Worm (Caenorhabditis elegans) whole organism, early embryonic: ENCODE results near the gene ubc-6.
"Not testable (repeated sequence)": the region's sequence is repeated elsewhere in the genome, so short reads cannot be mapped to it uniquely, and the experiment has no call there.

ENCODE experiments used
- B0310.2 ChIP-seq: sonication (generic microtip); optimal IDR thresholded peaks from 2 replicates; lab custom pipeline; 2016; ENCODE audit warnings: mild to moderate bottlenecking, missing genetic modification characterization, missing compliant biosample characterization
- F13C5.2 ChIP-seq: sonication (generic microtip); optimal IDR thresholded peaks from 2 replicates; lab custom pipeline; 2017; ENCODE audit warnings: mild to moderate bottlenecking, missing genetic modification characterization, inconsistent platforms, missing compliant biosample characterization
- aly-1 ChIP-seq: sonication (generic microtip); optimal IDR thresholded peaks from 2 replicates; lab custom pipeline; 2016; ENCODE audit warnings: missing genetic modification characterization, missing compliant biosample characterization
- ama-1 ChIP-seq: fragments of 150-350 bp; optimal IDR thresholded peaks from 2 replicates; lab custom pipeline; 2014
- ceh-13 ChIP-seq: fragments of 200-800 bp; sonication (Bioruptor generic); optimal IDR thresholded peaks from 2 replicates; lab custom pipeline; 2018; ENCODE audit warnings: mild to moderate bottlenecking, missing genetic modification characterization, missing compliant biosample characterization
- ceh-36 ChIP-seq: sonication (generic microtip); optimal IDR thresholded peaks from 2 replicates; lab custom pipeline; 2016; ENCODE audit warnings: missing genetic modification characterization, inconsistent platforms, missing compliant biosample characterization
- ets-7 ChIP-seq: sonication (generic microtip); optimal IDR thresholded peaks from 2 replicates; lab custom pipeline; 2016; ENCODE audit warnings: missing genotype, missing genetic modification characterization, missing compliant biosample characterization
- flt-1 ChIP-seq: fragments of 200-800 bp; sonication (Bioruptor generic); IDR thresholded peaks from 2 replicates; pipeline ENCODE4 v1.3.6; 2022; ENCODE audit warnings: missing genetic modification characterization, missing compliant biosample characterization
- hmbx-1 ChIP-seq: sonication (generic microtip); optimal IDR thresholded peaks from 2 replicates; lab custom pipeline; 2016; ENCODE audit warnings: mild to moderate bottlenecking, missing genetic modification characterization, missing compliant biosample characterization
- hmg-4 ChIP-seq: fragments of 200-800 bp; sonication (Bioruptor generic); optimal IDR thresholded peaks from 2 replicates; lab custom pipeline; 2018; ENCODE audit warnings: mild to moderate bottlenecking, missing genetic modification characterization, missing compliant biosample characterization
- hnd-1 ChIP-seq: sonication (generic microtip); optimal IDR thresholded peaks from 2 replicates; lab custom pipeline; 2016; ENCODE audit warnings: missing genetic modification characterization, missing compliant biosample characterization
- pes-1 ChIP-seq: fragments of 200-800 bp; sonication (Bioruptor generic); IDR thresholded peaks from 2 replicates; pipeline ENCODE4 v1.3.6; 2022; ENCODE audit warnings: missing genetic modification reagents, missing genetic modification characterization, missing compliant biosample characterization
- scrt-1 ChIP-seq: fragments of 200-800 bp; sonication (Bioruptor generic); IDR thresholded peaks from 2 replicates; pipeline ENCODE4 v1.3.6; 2022; ENCODE audit warnings: missing genetic modification characterization, missing compliant biosample characterization
- sea-1 ChIP-seq: fragments of 200-800 bp; sonication (Bioruptor generic); conservative IDR thresholded peaks from 2 replicates; pipeline ENCODE4 v1.3.6; 2022; ENCODE audit warnings: missing genetic modification characterization, missing compliant biosample characterization
- tbx-11 ChIP-seq: fragments of 200-800 bp; sonication (Bioruptor generic); IDR thresholded peaks from 2 replicates; pipeline ENCODE4 v1.3.6; 2022; ENCODE audit warnings: missing genetic modification characterization, missing compliant biosample characterization
- tbx-37 ChIP-seq: fragments of 200-800 bp; sonication (Bioruptor generic); conservative IDR thresholded peaks from 2 replicates; pipeline ENCODE4 v1.3.6; 2022; ENCODE audit warnings: missing genetic modification reagents, missing genetic modification characterization, missing compliant biosample characterization
- tra-4 ChIP-seq: sonication (generic microtip); optimal IDR thresholded peaks from 2 replicates; lab custom pipeline; 2017; ENCODE audit warnings: missing genetic modification characterization, missing compliant biosample characterization

The ubc-6 gene

DNA sequence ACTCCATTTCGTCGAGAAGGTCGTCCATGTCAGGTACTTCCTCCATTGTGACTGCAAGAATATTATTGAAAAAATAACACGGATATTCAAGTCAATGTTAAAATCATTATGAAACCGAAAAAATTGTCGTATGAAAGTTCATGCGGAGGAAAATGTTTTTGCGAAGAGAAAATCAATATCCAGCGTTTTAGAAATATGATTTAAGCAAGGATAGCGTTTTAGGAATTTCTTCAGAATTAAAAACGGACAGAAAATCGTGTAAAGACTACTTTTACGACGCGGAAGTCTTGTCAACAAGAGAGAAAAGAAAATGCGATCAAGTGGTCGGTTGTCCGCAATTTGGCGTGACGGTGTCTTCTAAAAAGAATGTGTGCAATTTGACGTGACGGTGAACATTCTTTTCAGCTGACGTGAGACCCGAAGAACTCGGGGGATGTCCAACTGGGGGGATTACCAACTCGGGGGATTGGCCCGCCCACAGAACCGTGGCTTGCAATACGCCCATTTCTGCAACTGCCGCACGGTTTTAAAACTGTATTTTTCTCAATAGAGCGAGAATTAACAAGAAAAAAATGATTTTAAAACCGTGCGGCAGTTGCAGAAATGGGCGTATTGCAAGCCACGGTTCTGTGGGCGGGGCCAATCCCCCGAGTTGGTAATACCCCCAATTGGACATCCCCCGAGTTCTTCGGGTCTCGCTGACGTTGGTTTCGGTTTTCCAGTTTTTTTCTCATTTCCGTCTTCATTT lies at the start of gene ubc-6, which contains the start of gene aka-1:
Gene ubc-6, plus strand, starts transcription at position 701 of the 748 bp plus-strand sequence.
Gene aka-1, minus strand, starts transcription at position 51 of the 748 bp plus-strand sequence.
- TF ChIP-seq tbx-37 (GFP tag; lab: Robert Waterston, UW) (peak; percentile 44; the same call in 1 of the 2 replicates), hmbx-1 (tag; lab: Kevin White, UChicago) (no peak), ceh-36 (tag; lab: Kevin White, UChicago) (peak; percentile 17), ama-1 (lab: Kevin White, UChicago) (no peak), hnd-1 (no peak), ets-7 (tag; lab: Kevin White, UChicago) (peak; percentile 34), flt-1 (no peak), F13C5.2 (tag; lab: Kevin White, UChicago) (peak; percentile 25), pes-1 (GFP tag; lab: Robert Waterston, UW) (peak; percentile 62; the same call in 1 of the 2 replicates), scrt-1 (GFP tag; lab: Robert Waterston, UW) (peak; percentile 29; the same call in 1 of the 2 replicates), ceh-13 (no peak), sea-1 (peak; percentile 81)

DNA sequence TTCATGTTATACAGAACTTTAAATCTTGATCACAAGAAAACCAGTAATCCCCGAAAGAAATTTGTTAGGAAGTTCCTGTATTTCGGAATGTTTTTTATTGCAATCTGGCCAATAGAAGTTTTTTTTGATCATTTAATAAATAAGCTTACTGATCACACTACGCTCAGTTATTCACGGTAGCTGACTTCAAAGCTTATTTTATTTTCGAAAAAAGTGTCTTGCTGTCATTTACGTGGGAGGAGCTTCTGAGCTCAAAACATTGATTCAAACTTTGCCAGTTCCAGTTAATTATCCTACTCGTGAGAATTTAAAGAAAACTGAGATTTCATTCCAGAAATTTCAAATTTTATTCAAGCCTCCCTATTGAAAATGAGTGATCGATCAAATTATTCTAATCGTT lies 46.7 kb upstream of the ubc-6 start, which contains the start of gene srd-54:
Gene srd-54, plus strand, starts transcription at position 301 of the 400 bp plus-strand sequence.
- TF ChIP-seq ceh-36 (tag; lab: Kevin White, UChicago): no peak
- TF ChIP-seq tbx-11 (GFP tag; lab: Robert Waterston, UW): no peak
- no peak for TF ChIP-seq F13C5.2 (tag; lab: Kevin White, UChicago)
- TF ChIP-seq sea-1: no peak
- TF ChIP-seq hmbx-1 (tag; lab: Kevin White, UChicago): no peak
- no peak for TF ChIP-seq ama-1 (lab: Kevin White, UChicago)
- no peak for TF ChIP-seq pes-1 (GFP tag; lab: Robert Waterston, UW)
- no peak for TF ChIP-seq ceh-13
- TF ChIP-seq aly-1: no peak
- no peak for TF ChIP-seq hmg-4 (GFP tag; lab: Kevin White, UChicago)
- no peak for TF ChIP-seq ets-7 (tag; lab: Kevin White, UChicago)
- no peak for TF ChIP-seq B0310.2 (tag; lab: Kevin White, UChicago)
- no peak for TF ChIP-seq tbx-37 (GFP tag; lab: Robert Waterston, UW)
- TF ChIP-seq hnd-1: no peak

DNA sequence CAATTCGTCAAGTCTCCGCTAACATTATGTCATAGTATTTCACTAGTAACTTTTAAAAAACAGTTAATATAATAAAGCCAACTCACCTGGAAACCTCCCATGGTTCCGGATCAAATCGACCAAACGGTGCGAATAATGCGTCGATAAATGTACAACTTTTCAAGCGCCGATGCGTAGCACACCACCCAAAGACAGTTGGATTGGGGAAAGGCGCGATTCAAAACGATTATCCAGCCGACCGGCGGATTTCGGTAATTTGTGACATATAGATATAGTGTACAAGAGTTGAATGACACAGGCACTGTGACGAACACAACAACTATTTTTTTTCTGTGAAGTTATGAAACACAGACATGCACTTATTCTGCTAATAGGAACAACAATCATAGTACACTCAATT lies 44.8 kb upstream of the ubc-6 start, which contains the start of gene kcc-3:
Gene kcc-3, minus strand, starts transcription at position 101 of the 400 bp plus-strand sequence.
- TF ChIP-seq ets-7 (tag; lab: Kevin White, UChicago) (no peak), sea-1 (no peak), ama-1 (lab: Kevin White, UChicago) (no peak), tbx-37 (GFP tag; lab: Robert Waterston, UW) (no peak), ceh-36 (tag; lab: Kevin White, UChicago) (no peak), pes-1 (GFP tag; lab: Robert Waterston, UW) (no peak), B0310.2 (tag; lab: Kevin White, UChicago) (no peak), hnd-1 (no peak)

DNA sequence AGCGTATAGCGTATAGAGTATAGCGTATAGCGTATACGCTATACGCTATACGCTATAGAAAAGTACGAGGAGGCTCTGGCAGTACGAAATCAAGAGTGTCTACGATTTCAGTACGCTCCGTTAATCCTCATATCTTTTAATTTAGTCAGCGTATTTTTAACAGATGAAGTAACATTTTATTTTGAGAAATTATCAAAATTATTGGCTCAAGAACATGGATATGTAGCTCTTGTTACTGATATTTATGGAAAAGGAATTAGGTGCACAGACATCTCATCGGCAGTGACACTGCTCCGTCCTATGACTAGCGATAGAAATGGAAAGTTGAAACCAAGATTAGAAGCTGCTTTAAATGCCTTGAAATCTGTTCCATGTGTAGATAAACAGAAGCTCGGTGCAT lies 44.0 kb upstream of the ubc-6 start, which contains the start of gene K02A2.1:
Gene K02A2.1, plus strand, starts transcription at position 301 of the 400 bp plus-strand sequence.
- not testable (repeated sequence) for TF ChIP-seq F13C5.2 (tag; lab: Kevin White, UChicago); hmbx-1 (tag; lab: Kevin White, UChicago); tra-4

DNA sequence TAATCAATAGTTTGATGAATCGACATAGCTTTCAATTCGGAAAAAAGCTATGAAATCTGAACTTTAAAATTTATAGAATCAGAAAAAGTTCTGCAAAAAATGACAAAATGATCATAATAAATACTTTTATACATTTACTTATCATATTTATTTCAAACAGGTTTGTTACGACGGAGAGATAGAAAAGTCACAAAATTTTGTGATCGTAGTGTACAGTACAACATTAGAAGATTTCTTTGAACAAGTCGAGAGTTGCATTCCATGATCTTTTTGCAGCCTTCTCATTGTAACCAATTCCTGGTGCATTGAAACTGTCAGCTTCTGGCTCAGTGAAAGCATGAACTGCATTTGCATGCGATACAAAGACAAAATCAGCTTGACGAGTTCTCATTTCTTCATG lies 22.8 kb upstream of the ubc-6 start, which contains the start of gene D1022.3:
Gene D1022.3, minus strand, starts transcription at position 101 of the 400 bp plus-strand sequence.
- TF ChIP-seq flt-1 (no peak), hmbx-1 (tag; lab: Kevin White, UChicago) (no peak), ets-7 (tag; lab: Kevin White, UChicago) (no peak), tbx-11 (GFP tag; lab: Robert Waterston, UW) (no peak), hmg-4 (GFP tag; lab: Kevin White, UChicago) (no peak), hnd-1 (no peak), sea-1 (no peak), F13C5.2 (tag; lab: Kevin White, UChicago) (no peak), B0310.2 (tag; lab: Kevin White, UChicago) (no peak)

DNA sequence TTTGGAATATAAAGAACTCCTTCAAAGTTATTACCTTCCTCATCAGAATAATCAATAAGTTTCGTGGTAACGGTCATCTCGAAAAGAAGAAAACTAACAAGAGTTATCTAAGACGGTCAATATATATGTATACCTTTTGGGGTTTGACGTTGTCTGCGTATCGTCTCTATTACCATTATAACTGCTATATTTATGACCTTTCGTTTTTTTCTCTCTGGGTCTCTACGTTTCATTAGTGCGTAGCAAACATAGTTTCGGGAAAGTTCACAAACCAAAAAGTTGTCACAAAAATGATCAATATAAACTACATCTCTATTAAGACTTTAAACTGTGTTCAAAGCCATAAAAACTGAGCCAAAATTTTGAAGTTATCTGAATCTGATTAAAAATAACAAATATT lies 21.8 kb upstream of the ubc-6 start, which contains the start of gene D1022.4:
Gene D1022.4, minus strand, starts transcription at position 83 of the 400 bp plus-strand sequence.
- TF ChIP-seq tbx-11 (GFP tag; lab: Robert Waterston, UW): no peak
- TF ChIP-seq aly-1: no peak

DNA sequence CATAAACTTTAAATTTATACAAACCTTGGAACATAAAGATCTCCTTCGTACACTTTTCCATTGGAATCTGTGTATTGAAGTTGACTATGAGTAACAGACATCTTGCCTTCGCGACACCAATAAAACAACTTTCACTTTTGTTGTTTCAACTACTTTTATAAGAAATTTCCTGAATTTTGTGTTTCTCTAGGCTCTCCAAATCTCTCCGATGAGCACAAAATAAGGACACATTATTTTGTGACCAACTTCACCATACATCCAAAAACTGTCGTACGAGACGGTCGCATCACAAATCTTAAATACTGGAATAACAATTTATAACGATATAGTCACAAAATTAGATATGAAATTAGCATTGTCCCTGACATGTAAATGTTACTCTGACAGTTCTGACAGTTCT lies 20.3 kb upstream of the ubc-6 start, which contains the start of gene D1022.5:
Gene D1022.5, minus strand, starts transcription at position 101 of the 400 bp plus-strand sequence.
- TF ChIP-seq F13C5.2 (tag; lab: Kevin White, UChicago) (no peak), ceh-36 (tag; lab: Kevin White, UChicago) (no peak), B0310.2 (tag; lab: Kevin White, UChicago) (no peak), scrt-1 (GFP tag; lab: Robert Waterston, UW) (no peak), pes-1 (GFP tag; lab: Robert Waterston, UW) (no peak), aly-1 (no peak), tra-4 (no peak)

DNA sequence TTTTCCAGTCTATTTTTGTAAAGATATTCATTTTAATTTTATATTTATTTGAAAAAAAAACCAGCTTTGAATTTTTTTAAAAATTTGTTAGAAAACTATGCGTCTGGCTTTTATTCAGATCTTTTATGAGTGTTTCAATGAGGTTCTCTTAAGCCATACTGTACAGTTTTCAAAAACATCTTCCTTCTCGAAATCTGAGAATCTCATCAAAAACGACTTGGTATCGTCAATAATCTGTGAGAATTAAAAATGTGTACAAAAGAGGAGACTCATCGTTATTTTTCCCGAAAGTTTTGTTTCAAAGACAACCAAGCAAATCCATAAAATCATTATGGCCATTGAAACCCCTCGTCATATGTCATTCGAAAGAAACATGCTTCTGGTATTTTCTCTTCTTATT lies 19.8 kb upstream of the ubc-6 start, which contains the start of gene D1022.2:
Gene D1022.2, plus strand, starts transcription at position 301 of the 400 bp plus-strand sequence.
- no peak for TF ChIP-seq pes-1 (GFP tag; lab: Robert Waterston, UW)
- TF ChIP-seq sea-1: no peak
- no peak for TF ChIP-seq tbx-37 (GFP tag; lab: Robert Waterston, UW)
- no peak for TF ChIP-seq hmbx-1 (tag; lab: Kevin White, UChicago)
- TF ChIP-seq ets-7 (tag; lab: Kevin White, UChicago): no peak
- no peak for TF ChIP-seq flt-1
- no peak for TF ChIP-seq aly-1
- TF ChIP-seq ceh-13: no peak
- TF ChIP-seq hnd-1: no peak
- TF ChIP-seq tbx-11 (GFP tag; lab: Robert Waterston, UW): no peak
